Worm (Caenorhabditis elegans) whole organism, midembryonic: ENCODE measurements around the gene ZK673.2.

Experiments
- T22C8.4 ChIP-seq: fragments of 200-800 bp; sonication (Bioruptor generic); IDR thresholded peaks from 2 replicates; pipeline ENCODE4 v1.3.6; 2022; ENCODE audit warnings: missing genetic modification characterization, missing compliant biosample characterization
- cog-1 ChIP-seq: sonication (generic microtip); optimal IDR thresholded peaks from 2 replicates; lab custom pipeline; 2016; ENCODE audit warnings: missing genetic modification characterization, missing compliant biosample characterization
- flt-1 ChIP-seq: fragments of 200-800 bp; sonication (Bioruptor generic); IDR thresholded peaks from 2 replicates; pipeline ENCODE4 v1.3.6; 2022; ENCODE audit warnings: missing genetic modification characterization, missing compliant biosample characterization
- klf-2 ChIP-seq: fragments of 200-800 bp; sonication (Bioruptor generic); conservative IDR thresholded peaks from 2 replicates; pipeline ENCODE4 v1.3.6; 2022; ENCODE audit warnings: missing genetic modification reagents, missing genetic modification characterization, missing compliant biosample characterization
- med-1 ChIP-seq: sonication (generic microtip); optimal IDR thresholded peaks from 2 replicates; lab custom pipeline; 2017; ENCODE audit warnings: missing genetic modification characterization, mild to moderate bottlenecking, missing compliant biosample characterization, antibody characterized with exemption, missing genetic modification reagents; ENCODE audit not compliant: insufficient read depth
- ref-1 ChIP-seq: fragments of 200-800 bp; sonication (Bioruptor generic); conservative IDR thresholded peaks from 2 replicates; pipeline ENCODE4 v1.3.6; 2022; ENCODE audit warnings: missing genetic modification reagents, missing genetic modification characterization, missing compliant biosample characterization
- tab-1 ChIP-seq: fragments of 200-800 bp; sonication (Bioruptor generic); IDR thresholded peaks from 2 replicates; pipeline ENCODE4 v1.3.6; 2022; ENCODE audit warnings: missing genetic modification characterization, missing compliant biosample characterization
- ztf-23 ChIP-seq: fragments of 200-800 bp; sonication (Bioruptor generic); IDR thresholded peaks from 2 replicates; pipeline ENCODE4 v1.3.6; 2022; ENCODE audit warnings: missing genetic modification reagents, missing genetic modification characterization, missing compliant biosample characterization
- ztf-29 ChIP-seq: fragments of 200-800 bp; sonication (Bioruptor generic); IDR thresholded peaks from 2 replicates; pipeline ENCODE4 v1.3.6; 2022; ENCODE audit warnings: missing genetic modification reagents, missing genetic modification characterization, missing compliant biosample characterization

DNA sequence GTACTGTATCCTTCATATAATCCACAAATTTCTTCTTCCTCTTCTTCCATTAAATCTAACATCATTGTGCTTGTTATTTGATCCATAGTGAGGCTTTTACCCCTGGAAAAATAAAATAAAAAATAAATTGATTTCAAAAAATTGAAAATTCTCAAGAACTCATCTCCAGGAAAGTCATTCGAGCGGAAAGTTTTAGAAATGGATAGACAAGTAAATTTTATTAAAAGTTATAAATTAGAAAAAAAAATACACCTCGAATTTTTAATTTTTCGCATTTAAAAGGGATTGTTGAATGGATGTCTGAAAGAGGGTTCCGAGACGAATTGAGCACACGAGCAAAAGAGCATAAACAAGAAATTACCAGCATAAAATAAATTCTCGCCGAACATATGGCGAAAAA, 26.1 kb upstream of the ZK673.2 start, which contains the start of gene frpr-21:
- TF ChIP-seq klf-2 (no peak), cog-1 (tag; lab: Kevin White, UChicago) (no peak), flt-1 (no peak), T22C8.4 (no peak), ref-1 (no peak), ztf-23 (no peak), ztf-29 (GFP tag; lab: Robert Waterston, UW) (no peak), tab-1 (GFP tag; lab: Robert Waterston, UW) (no peak), med-1 (no peak)
